Comparison of ENCODE assay signal across 5 fruit fly cellular contexts in genomic region chr2L:19865539-19866068, dm6.
A peak's percentile ranks its signal among the peaks of the same experiment; 100 is the strongest.
TF ChIP-seq lines count a peak whose summit lies in the region.

No protein-coding gene starts in this region.

- TF ChIP-seq CTCF in whole organism, embryonic (GFP tag; optimal IDR thresholded peaks at IDR 0.05; lab: Kevin White, UChicago): peak; percentile 6

TF ChIP-seq in whole organism, adult, 20 proteins besides CTCF, POLR2A, EP300 and RAD21:
- TF ChIP-seq CG1620 (GFP tag; optimal IDR thresholded peaks at IDR 0.05; lab: Kevin White, UChicago): peak; percentile 23
- peak; percentile 60 for TF ChIP-seq CG7101 (tag; optimal IDR thresholded peaks at IDR 0.05; lab: Kevin White, UChicago)
- peak; percentile 0 for TF ChIP-seq tj (GFP tag; optimal IDR thresholded peaks at IDR 0.05; lab: Kevin White, UChicago)
- peak; percentile 54 for TF ChIP-seq bab1 (GFP tag; optimal IDR thresholded peaks at IDR 0.05; lab: Kevin White, UChicago)
- TF ChIP-seq CG5204 (GFP tag; optimal IDR thresholded peaks at IDR 0.05; lab: Kevin White, UChicago): no peak
- TF ChIP-seq CG14711 (tag; optimal IDR thresholded peaks at IDR 0.05; lab: Kevin White, UChicago): peak; percentile 55
- no peak for TF ChIP-seq CG12768 (GFP tag; optimal IDR thresholded peaks at IDR 0.05; lab: Kevin White, UChicago)

TF ChIP-seq in whole organism, embryonic, 481 proteins besides CTCF, POLR2A, EP300 and RAD21 (continues in another document):
- TF ChIP-seq CG8388 (GFP tag; optimal IDR thresholded peaks at IDR 0.05; lab: Kevin White, UChicago): peak; percentile 97
- TF ChIP-seq Blimp-1 (GFP tag; optimal IDR thresholded peaks at IDR 0.05; lab: Kevin White, UChicago): peak; percentile 93
- no peak for TF ChIP-seq pfk (GFP tag; optimal IDR thresholded peaks at IDR 0.05; lab: Kevin White, UChicago)
- no peak for TF ChIP-seq zf30C (GFP tag; optimal IDR thresholded peaks at IDR 0.05; lab: Kevin White, UChicago)
- peak; percentile 69 for TF ChIP-seq CG10543 (GFP tag; optimal IDR thresholded peaks at IDR 0.05; lab: Kevin White, UChicago)
- peak; percentile 94 for TF ChIP-seq B-H1 (GFP tag; IDR thresholded peaks at IDR 0.05; lab: Robert Waterston, UW)
- TF ChIP-seq CG10959 (GFP tag; IDR thresholded peaks at IDR 0.05; lab: Robert Waterston, UW): peak; percentile 73
- TF ChIP-seq gsb-n (tag; optimal IDR thresholded peaks at IDR 0.05; lab: Kevin White, UChicago): peak; percentile 97
- peak; percentile 94 for TF ChIP-seq CG12744 (GFP tag; optimal IDR thresholded peaks at IDR 0.05; lab: Kevin White, UChicago)
- TF ChIP-seq Asciz (GFP tag; optimal IDR thresholded peaks at IDR 0.05; lab: Kevin White, UChicago): peak; percentile 88
- peak; percentile 96 for TF ChIP-seq en (GFP tag; optimal IDR thresholded peaks at IDR 0.05; lab: Kevin White, UChicago)
- TF ChIP-seq CG13296 (GFP tag; optimal IDR thresholded peaks at IDR 0.05; lab: Kevin White, UChicago): peak; percentile 84
- peak; percentile 92 for TF ChIP-seq ewg (GFP tag; optimal IDR thresholded peaks at IDR 0.05; lab: Kevin White, UChicago)
- TF ChIP-seq cwo (GFP tag; optimal IDR thresholded peaks at IDR 0.05; lab: Kevin White, UChicago): peak; percentile 88
- TF ChIP-seq Hmx (GFP tag; optimal IDR thresholded peaks at IDR 0.05; lab: Kevin White, UChicago): peak; percentile 72
- TF ChIP-seq dysf (GFP tag; IDR thresholded peaks at IDR 0.05; lab: Robert Waterston, UW): peak; percentile 92
- TF ChIP-seq Ets65A (GFP tag; lab: Kevin White, UChicago): peak; percentile 98
- peak; percentile 84 for TF ChIP-seq ERR (GFP tag; optimal IDR thresholded peaks at IDR 0.05; lab: Kevin White, UChicago)
- peak; percentile 70 for TF ChIP-seq CG6654 (GFP tag; optimal IDR thresholded peaks at IDR 0.05; lab: Kevin White, UChicago)
- peak; percentile 79 for TF ChIP-seq wek (GFP tag; optimal IDR thresholded peaks at IDR 0.05; lab: Kevin White, UChicago)
- peak; percentile 73 for TF ChIP-seq D19A (tag; optimal IDR thresholded peaks at IDR 0.05; lab: Kevin White, UChicago)

TF ChIP-seq in whole organism, prepupa, 60 proteins besides CTCF, POLR2A, EP300 and RAD21 (continues in another document):
- peak; percentile 83 for TF ChIP-seq dac (GFP tag; optimal IDR thresholded peaks at IDR 0.05; lab: Kevin White, UChicago)
- TF ChIP-seq CG34406 (GFP tag; optimal IDR thresholded peaks at IDR 0.05; lab: Kevin White, UChicago): peak; percentile 85
- peak; percentile 14 for TF ChIP-seq CG9139 (GFP tag; optimal IDR thresholded peaks at IDR 0.05; lab: Kevin White, UChicago)
- peak; percentile 86 for TF ChIP-seq CG31627 (GFP tag; optimal IDR thresholded peaks at IDR 0.05; lab: Kevin White, UChicago)
- TF ChIP-seq CG11902 (GFP tag; optimal IDR thresholded peaks at IDR 0.05; lab: Kevin White, UChicago): peak; percentile 46
- TF ChIP-seq CG10631 (GFP tag; optimal IDR thresholded peaks at IDR 0.05; lab: Kevin White, UChicago): peak; percentile 85
- peak; percentile 91 for TF ChIP-seq lz (GFP tag; optimal IDR thresholded peaks at IDR 0.05; lab: Kevin White, UChicago)
- TF ChIP-seq CG4318 (GFP tag; optimal IDR thresholded peaks at IDR 0.05; lab: Kevin White, UChicago): peak; percentile 77
- peak; percentile 46 for TF ChIP-seq dsx (GFP tag; optimal IDR thresholded peaks at IDR 0.05; lab: Kevin White, UChicago; ENCODE audit: poor library complexity, severe bottlenecking)
- TF ChIP-seq Eip93F (GFP tag; optimal IDR thresholded peaks at IDR 0.05; lab: Kevin White, UChicago): peak; percentile 32
- peak; percentile 78 for TF ChIP-seq CG10669 (GFP tag; optimal IDR thresholded peaks at IDR 0.05; lab: Kevin White, UChicago)
- peak; percentile 36 for TF ChIP-seq Hr38 (GFP tag; optimal IDR thresholded peaks at IDR 0.05; lab: Kevin White, UChicago)
- peak; percentile 89 for TF ChIP-seq achi (GFP tag; optimal IDR thresholded peaks at IDR 0.05; lab: Kevin White, UChicago)
- TF ChIP-seq CG7368 (GFP tag; optimal IDR thresholded peaks at IDR 0.05; lab: Kevin White, UChicago): peak; percentile 66
- peak; percentile 70 for TF ChIP-seq CG3032 (tag; optimal IDR thresholded peaks at IDR 0.05; lab: Kevin White, UChicago)
- TF ChIP-seq CG6792 (GFP tag; optimal IDR thresholded peaks at IDR 0.05; lab: Kevin White, UChicago): peak; percentile 91
- TF ChIP-seq CG6808 (GFP tag; optimal IDR thresholded peaks at IDR 0.05; lab: Kevin White, UChicago): peak; percentile 34
- peak; percentile 96 for TF ChIP-seq Eip78C (GFP tag; lab: Kevin White, UChicago)
- peak; percentile 76 for TF ChIP-seq CG8319 (GFP tag; optimal IDR thresholded peaks at IDR 0.05; lab: Kevin White, UChicago)
- TF ChIP-seq Smox (GFP tag; optimal IDR thresholded peaks at IDR 0.05; lab: Kevin White, UChicago): peak; percentile 88
- TF ChIP-seq CG6276 (GFP tag; optimal IDR thresholded peaks at IDR 0.05; lab: Kevin White, UChicago): peak; percentile 85
- TF ChIP-seq spab (GFP tag; optimal IDR thresholded peaks at IDR 0.05; lab: Kevin White, UChicago): peak; percentile 68

TF ChIP-seq in whole organism, pupa, 21 proteins besides CTCF, POLR2A, EP300 and RAD21:
- TF ChIP-seq CG34367 (tag; optimal IDR thresholded peaks at IDR 0.05; lab: Kevin White, UChicago) (peak; percentile 85), CG17806 (tag; optimal IDR thresholded peaks at IDR 0.05; lab: Kevin White, UChicago) (peak; percentile 80), CG13204 (GFP tag; optimal IDR thresholded peaks at IDR 0.05; lab: Kevin White, UChicago) (peak; percentile 39), rn (GFP tag; IDR thresholded peaks at IDR 0.05; lab: Robert Waterston, UW) (peak; percentile 81), CG15710 (tag; optimal IDR thresholded peaks at IDR 0.05; lab: Kevin White, UChicago) (peak; percentile 89), CG12605 (GFP tag; IDR thresholded peaks at IDR 0.05; lab: Robert Waterston, UW) (peak; percentile 82), CG4496 (GFP tag; IDR thresholded peaks at IDR 0.05; lab: Robert Waterston, UW) (peak; percentile 94), D1 (tag; optimal IDR thresholded peaks at IDR 0.05; lab: Kevin White, UChicago) (peak; percentile 31), CG8159 (tag; optimal IDR thresholded peaks at IDR 0.05; lab: Kevin White, UChicago) (peak; percentile 76), gl (tag; optimal IDR thresholded peaks at IDR 0.05; lab: Kevin White, UChicago) (peak; percentile 65), Ets98B (GFP tag; IDR thresholded peaks at IDR 0.05; lab: Robert Waterston, UW) (peak; percentile 95), CG10348 (GFP tag; IDR thresholded peaks at IDR 0.05; lab: Robert Waterston, UW) (peak; percentile 70; the same call in 1 of the 2 replicates), Pif1A (GFP tag; optimal IDR thresholded peaks at IDR 0.05; lab: Kevin White, UChicago) (peak; percentile 88), Snoo (tag; optimal IDR thresholded peaks at IDR 0.05; lab: Kevin White, UChicago) (peak; percentile 85), fd96Ca (GFP tag; IDR thresholded peaks at IDR 0.05; lab: Robert Waterston, UW) (peak; percentile 91), CG9948 (tag; optimal IDR thresholded peaks at IDR 0.05; lab: Kevin White, UChicago) (peak; percentile 77), CG8301 (tag; optimal IDR thresholded peaks at IDR 0.05; lab: Kevin White, UChicago) (peak; percentile 83), EcR (GFP tag; optimal IDR thresholded peaks at IDR 0.05; lab: Kevin White, UChicago) (peak; percentile 56), CG32121 (GFP tag; IDR thresholded peaks at IDR 0.05; lab: Robert Waterston, UW) (peak; percentile 95), Pif1B (GFP tag; optimal IDR thresholded peaks at IDR 0.05; lab: Kevin White, UChicago) (peak; percentile 68), CG14655 (GFP tag; optimal IDR thresholded peaks at IDR 0.05; lab: Kevin White, UChicago) (peak; percentile 83)

TF ChIP-seq in whole organism, wandering third instar larva, 38 proteins besides CTCF, POLR2A, EP300 and RAD21 (continues in another document):
- TF ChIP-seq Mio (GFP tag; optimal IDR thresholded peaks at IDR 0.05; lab: Kevin White, UChicago) (peak; percentile 15), pan (optimal IDR thresholded peaks at IDR 0.05; lab: Kevin White, UChicago) (no peak), Dfd (GFP tag; optimal IDR thresholded peaks at IDR 0.05; lab: Kevin White, UChicago) (no peak), h (GFP tag; optimal IDR thresholded peaks at IDR 0.05; lab: Kevin White, UChicago) (peak; percentile 72), woc (GFP tag; optimal IDR thresholded peaks at IDR 0.05; lab: Kevin White, UChicago) (peak; percentile 71), Abd-B (GFP tag; optimal IDR thresholded peaks at IDR 0.05; lab: Kevin White, UChicago) (no peak), foxo (GFP tag; optimal IDR thresholded peaks at IDR 0.05; lab: Kevin White, UChicago) (peak; percentile 31 to 91), brk (GFP tag; optimal IDR thresholded peaks at IDR 0.05; lab: Kevin White, UChicago) (peak; percentile 82), dl (GFP tag; optimal IDR thresholded peaks at IDR 0.05; lab: Kevin White, UChicago; ENCODE audit: insufficient read depth in 1 of 2, partially characterized antibody in 2 of 2) (no peak), tai (GFP tag; optimal IDR thresholded peaks at IDR 0.05; lab: Kevin White, UChicago) (peak; percentile 84), fru (GFP tag; optimal IDR thresholded peaks at IDR 0.05; lab: Kevin White, UChicago) (peak; percentile 93), usp (GFP tag; optimal IDR thresholded peaks at IDR 0.05; lab: Kevin White, UChicago) (no peak), Sp1 (GFP tag; optimal IDR thresholded peaks at IDR 0.05; lab: Kevin White, UChicago) (peak; percentile 64), dsf (GFP tag; optimal IDR thresholded peaks at IDR 0.05; lab: Kevin White, UChicago; ENCODE audit: borderline replicate concordance) (peak; percentile 54), CG32264 (GFP tag; optimal IDR thresholded peaks at IDR 0.05; lab: Kevin White, UChicago) (peak; percentile 22), sage (GFP tag; optimal IDR thresholded peaks at IDR 0.05; lab: Kevin White, UChicago) (peak; percentile 66), OdsH (GFP tag; optimal IDR thresholded peaks at IDR 0.05; lab: Kevin White, UChicago) (peak; percentile 93), GATAd (GFP tag; optimal IDR thresholded peaks at IDR 0.05; lab: Kevin White, UChicago) (peak; percentile 1), dmrt93B (GFP tag; optimal IDR thresholded peaks at IDR 0.05; lab: Kevin White, UChicago) (peak; percentile 67), Myc (optimal IDR thresholded peaks at IDR 0.05; lab: Kevin White, UChicago) (peak; percentile 92), sv (GFP tag; optimal IDR thresholded peaks at IDR 0.05; lab: Kevin White, UChicago) (peak; percentile 96), ey (GFP tag; optimal IDR thresholded peaks at IDR 0.05; lab: Kevin White, UChicago) (peak; percentile 90), Vsx2 (GFP tag; optimal IDR thresholded peaks at IDR 0.05; lab: Kevin White, UChicago; ENCODE audit: partially characterized antibody) (peak; percentile 45), br (GFP tag; optimal IDR thresholded peaks at IDR 0.05; lab: Kevin White, UChicago) (peak; percentile 89), Dif (GFP tag; optimal IDR thresholded peaks at IDR 0.05; lab: Kevin White, UChicago; ENCODE audit: partially characterized antibody) (peak; percentile 41), Hr78 (GFP tag; optimal IDR thresholded peaks at IDR 0.05; lab: Kevin White, UChicago) (no peak), psq (GFP tag; optimal IDR thresholded peaks at IDR 0.05; lab: Kevin White, UChicago) (peak; percentile 78), lola (GFP tag; optimal IDR thresholded peaks at IDR 0.05; lab: Kevin White, UChicago) (no peak)
